Fruit fly (Drosophila melanogaster) whole organism, embryonic: ENCODE measurements around the gene IKKbeta.
A peak's percentile ranks its signal among the peaks of the same experiment; 100 is the strongest.

Source experiments
- Atf-2 ChIP-seq: fragments of 200-800 bp; sonication (Bioruptor generic); optimal IDR thresholded peaks from 2 replicates; lab custom pipeline; 2016; ENCODE audit warnings: missing biosample characterization, missing genetic modification characterization
- B-H1 ChIP-seq: fragments of 200-800 bp; sonication (Bioruptor generic); IDR thresholded peaks from 3 replicates; pipeline ENCODE4 v1.3.6; 2022; ENCODE audit warnings: missing biosample characterization, missing genetic modification characterization
- CG10209 ChIP-seq: fragments of 200-800 bp; sonication (Bioruptor generic); optimal IDR thresholded peaks from 3 replicates; lab custom pipeline; 2017; ENCODE audit warnings: missing biosample characterization, mild to moderate bottlenecking, missing genetic modification characterization, missing genetic modification reagents
- CG11093 ChIP-seq: fragments of 200-800 bp; sonication (Bioruptor generic); IDR thresholded peaks from 3 replicates; pipeline ENCODE4 v1.3.6; 2022; ENCODE audit warnings: missing biosample characterization, missing genetic modification characterization
- CG15011 ChIP-seq: fragments of 200-800 bp; sonication (Bioruptor generic); optimal IDR thresholded peaks from 3 replicates; lab custom pipeline; 2018; ENCODE audit warnings: missing biosample characterization, mild to moderate bottlenecking, missing genetic modification characterization
- CG1603 ChIP-seq: fragments of 200-800 bp; sonication (Bioruptor generic); optimal IDR thresholded peaks from 2 replicates; lab custom pipeline; 2019; ENCODE audit warnings: missing biosample characterization, mild to moderate bottlenecking, missing genetic modification characterization, moderate library complexity
- CG16863 ChIP-seq: fragments of 200-800 bp; sonication (Bioruptor generic); optimal IDR thresholded peaks from 3 replicates; lab custom pipeline; 2016; ENCODE audit warnings: missing biosample characterization, missing genetic modification characterization
- CG18262 ChIP-seq: fragments of 200-800 bp; optimal IDR thresholded peaks from 3 replicates; lab custom pipeline; 2019; ENCODE audit warnings: missing biosample characterization, mild to moderate bottlenecking, missing genetic modification characterization, moderate library complexity
- CG31224 ChIP-seq: fragments of 200-800 bp; sonication (Bioruptor generic); IDR thresholded peaks from 2 replicates; pipeline ENCODE4 v1.3.6; 2022; ENCODE audit warnings: missing biosample characterization, missing genetic modification characterization
- CG31441 ChIP-seq: fragments of 200-800 bp; sonication (Bioruptor generic); IDR thresholded peaks from 2 replicates; pipeline ENCODE4 v1.3.6; 2022; ENCODE audit warnings: missing biosample characterization, missing genetic modification characterization
- CG34376 ChIP-seq: fragments of 200-800 bp; sonication (Bioruptor generic); optimal IDR thresholded peaks from 2 replicates; lab custom pipeline; 2018; ENCODE audit warnings: missing biosample characterization, mild to moderate bottlenecking, missing genetic modification characterization
- CG4360 ChIP-seq: fragments of 200-800 bp; sonication (Bioruptor generic); IDR thresholded peaks from 2 replicates; pipeline ENCODE4 v1.3.6; 2022; ENCODE audit warnings: missing biosample characterization, missing genetic modification characterization
- CG6683 ChIP-seq: fragments of 200-800 bp; sonication (Bioruptor generic); optimal IDR thresholded peaks from 2 replicates; lab custom pipeline; 2017; ENCODE audit warnings: missing biosample characterization, mild to moderate bottlenecking, missing genetic modification characterization, missing genetic modification reagents
- CG6813 ChIP-seq: fragments of 200-800 bp; sonication (Bioruptor generic); optimal IDR thresholded peaks from 2 replicates; lab custom pipeline; 2017; ENCODE audit warnings: missing biosample characterization, missing genetic modification characterization, mild to moderate bottlenecking, moderate library complexity, missing genetic modification reagents
- CG8388 ChIP-seq: fragments of 200-800 bp; sonication (Bioruptor generic); optimal IDR thresholded peaks from 2 replicates; lab custom pipeline; 2019; ENCODE audit warnings: missing biosample characterization, mild to moderate bottlenecking, missing genetic modification characterization, moderate library complexity
- CHES-1-like ChIP-seq: fragments of 200-800 bp; sonication (Bioruptor generic); optimal IDR thresholded peaks from 2 replicates; lab custom pipeline; 2016; ENCODE audit warnings: missing biosample characterization, missing genetic modification characterization
- Deaf1 ChIP-seq: fragments of 200-800 bp; optimal IDR thresholded peaks from 3 replicates; lab custom pipeline; 2019; ENCODE audit warnings: missing biosample characterization, mild to moderate bottlenecking, missing genetic modification characterization, moderate library complexity
- Fer1 ChIP-seq: fragments of 200-800 bp; sonication (Bioruptor generic); optimal IDR thresholded peaks from 2 replicates; lab custom pipeline; 2017; ENCODE audit warnings: missing biosample characterization, mild to moderate bottlenecking, missing genetic modification characterization
- GATAe ChIP-seq: fragments of 200-800 bp; sonication (Bioruptor generic); conservative IDR thresholded peaks from 2 replicates; pipeline ENCODE4 v1.3.6; 2022; ENCODE audit warnings: missing biosample characterization, missing genetic modification characterization
- Gug ChIP-seq: fragments of 200-800 bp; sonication (Bioruptor generic); IDR thresholded peaks from 4 replicates; pipeline ENCODE4 v1.3.6; 2022; ENCODE audit warnings: missing biosample characterization, missing genetic modification characterization
- H2.0 ChIP-seq: fragments of 200-800 bp; sonication (Bioruptor generic); IDR thresholded peaks from 2 replicates; pipeline ENCODE4 v1.3.6; 2022; ENCODE audit warnings: missing biosample characterization, missing genetic modification characterization
- Hr78 ChIP-seq, 2 experiments: fragments of 200-800 bp in 1 of 2; fragments of >200 bp in 1 of 2; sonication (Bioruptor generic) in 1 of 2; optimal IDR thresholded peaks; 2 replicates each; lab custom pipeline; 2017 to 2019; ENCODE audit warnings: missing biosample characterization in 2 of 2, missing genetic modification characterization in 2 of 2, mild to moderate bottlenecking in 1 of 2, moderate library complexity in 1 of 2
- Med ChIP-seq: fragments of 200-800 bp; sonication (Bioruptor generic); peaks from one replicate; lab custom pipeline; 2016; ENCODE audit warnings: missing biosample characterization, missing genetic modification characterization, mild to moderate bottlenecking, inconsistent platforms, moderate library complexity
- NC2β ChIP-seq: fragments of 200-800 bp; sonication (Bioruptor generic); optimal IDR thresholded peaks from 2 replicates; lab custom pipeline; 2016; ENCODE audit warnings: missing biosample characterization, missing genetic modification characterization
- Rfx ChIP-seq: fragments of 200-800 bp; sonication (Bioruptor generic); IDR thresholded peaks from 2 replicates; pipeline ENCODE4 v1.3.6; 2022; ENCODE audit warnings: missing biosample characterization, missing genetic modification characterization
- Sin3A ChIP-seq: fragments of >200 bp; optimal IDR thresholded peaks from 2 replicates; lab custom pipeline; 2018
- Trl ChIP-seq, 3 experiments: fragments of >200 bp in 2 of 3; fragments of 200-800 bp in 1 of 3; sonication (Bioruptor generic) in 1 of 3; optimal IDR thresholded peaks; 2 replicates in 1 of 3; 3 replicates in 2 of 3; lab custom pipeline; 2016 to 2017; ENCODE audit warnings: missing biosample characterization in 1 of 3, missing genetic modification characterization in 1 of 3
- Xrp1 ChIP-seq: fragments of 200-800 bp; sonication (Bioruptor generic); IDR thresholded peaks from 2 replicates; pipeline ENCODE4 v1.3.6; 2022; ENCODE audit warnings: missing biosample characterization, missing genetic modification characterization
- ash1 ChIP-seq: fragments of 200-800 bp; sonication (Bioruptor generic); optimal IDR thresholded peaks from 2 replicates; lab custom pipeline; 2018; ENCODE audit warnings: missing biosample characterization, mild to moderate bottlenecking, missing genetic modification characterization
- bigmax ChIP-seq: fragments of 200-800 bp; sonication (Bioruptor generic); optimal IDR thresholded peaks from 2 replicates; lab custom pipeline; 2018; ENCODE audit warnings: missing biosample characterization, mild to moderate bottlenecking, missing genetic modification characterization
- caup ChIP-seq: fragments of 200-800 bp; sonication (Bioruptor generic); optimal IDR thresholded peaks from 3 replicates; lab custom pipeline; 2017; ENCODE audit warnings: missing biosample characterization, mild to moderate bottlenecking, missing genetic modification characterization, moderate library complexity; ENCODE audit not compliant: severe bottlenecking
- ci ChIP-seq: fragments of 200-800 bp; sonication (Bioruptor generic); IDR thresholded peaks from 3 replicates; pipeline ENCODE4 v1.3.6; 2022; ENCODE audit warnings: missing biosample characterization, missing genetic modification characterization
- crol ChIP-seq: fragments of 200-800 bp; sonication (Bioruptor generic); IDR thresholded peaks from 2 replicates; pipeline ENCODE4 v1.3.6; 2022; ENCODE audit warnings: missing biosample characterization, missing genetic modification characterization
- fd102C ChIP-seq: fragments of 200-800 bp; sonication (Bioruptor generic); optimal IDR thresholded peaks from 2 replicates; lab custom pipeline; 2018; ENCODE audit warnings: missing biosample characterization, mild to moderate bottlenecking, missing genetic modification characterization, moderate library complexity
- gce ChIP-seq: fragments of 200-800 bp; sonication (Bioruptor generic); IDR thresholded peaks from 3 replicates; pipeline ENCODE4 v1.3.6; 2022; ENCODE audit warnings: missing biosample characterization, missing genetic modification characterization
- hkb ChIP-seq, 2 experiments: fragments of 200-800 bp in 1 of 2; fragments of >200 bp in 1 of 2; sonication (Bioruptor generic) in 1 of 2; IDR thresholded peaks in 1 of 2; optimal IDR thresholded peaks in 1 of 2; 2 replicates each; pipeline versions ENCODE4 v1.3.6 to Lab custom; 2017 to 2022; ENCODE audit warnings: missing biosample characterization in 1 of 2, missing genetic modification characterization in 1 of 2
- ken ChIP-seq: fragments of 200-800 bp; sonication (Bioruptor generic); IDR thresholded peaks from 3 replicates; pipeline ENCODE4 v1.3.6; 2022; ENCODE audit warnings: missing biosample characterization, missing genetic modification characterization
- kni ChIP-seq: fragments of 200-800 bp; sonication (Bioruptor generic); optimal IDR thresholded peaks from 3 replicates; lab custom pipeline; 2017; ENCODE audit warnings: mild to moderate bottlenecking, missing biosample characterization, missing genetic modification reagents, missing genetic modification characterization
- maf-S ChIP-seq: fragments of 200-800 bp; sonication (Bioruptor generic); optimal IDR thresholded peaks from 2 replicates; lab custom pipeline; 2016; ENCODE audit warnings: missing biosample characterization, missing genetic modification characterization
- nerfin-1 ChIP-seq: fragments of 200-800 bp; sonication (Bioruptor generic); optimal IDR thresholded peaks from 3 replicates; lab custom pipeline; 2019; ENCODE audit warnings: missing biosample characterization, mild to moderate bottlenecking, missing genetic modification characterization, moderate library complexity
- org-1 ChIP-seq: fragments of 200-800 bp; sonication (Bioruptor generic); optimal IDR thresholded peaks from 2 replicates; lab custom pipeline; 2017; ENCODE audit warnings: missing biosample characterization, missing genetic modification characterization
- pho ChIP-seq: fragments of 200-800 bp; sonication (Bioruptor generic); optimal IDR thresholded peaks from 2 replicates; lab custom pipeline; 2016; ENCODE audit warnings: missing biosample characterization, missing genetic modification characterization
- slbo ChIP-seq: fragments of 200-800 bp; sonication (Bioruptor generic); IDR thresholded peaks from 2 replicates; pipeline ENCODE4 v1.3.6; 2022; ENCODE audit warnings: missing biosample characterization, missing genetic modification characterization
- sqz ChIP-seq: fragments of 200-800 bp; sonication (Bioruptor generic); optimal IDR thresholded peaks from 3 replicates; lab custom pipeline; 2018; ENCODE audit warnings: missing biosample characterization, mild to moderate bottlenecking, missing genetic modification characterization
- stc ChIP-seq: fragments of 200-800 bp; sonication (Bioruptor generic); IDR thresholded peaks from 2 replicates; pipeline ENCODE4 v1.3.6; 2022; ENCODE audit warnings: missing biosample characterization, missing genetic modification characterization
- sug ChIP-seq: fragments of 200-800 bp; optimal IDR thresholded peaks from 2 replicates; lab custom pipeline; 2019; ENCODE audit warnings: missing biosample characterization, mild to moderate bottlenecking, missing genetic modification characterization, moderate library complexity
- tll ChIP-seq, 2 experiments: fragments of 200-800 bp in 1 of 2; fragments of >200 bp in 1 of 2; sonication (Bioruptor generic) in 1 of 2; optimal IDR thresholded peaks; 2 replicates each; lab custom pipeline; 2017 to 2019; ENCODE audit warnings: missing biosample characterization in 2 of 2, missing genetic modification characterization in 2 of 2, mild to moderate bottlenecking in 1 of 2, moderate library complexity in 1 of 2

The IKKbeta gene

dm6 chr3R:16008300-16008699 is 40.9 kb downstream of the IKKbeta start (continued):
- no peak for TF ChIP-seq nerfin-1 (tag; lab: Kevin White, UChicago)
- no peak for TF ChIP-seq Trl (optimal IDR thresholded peaks at IDR 0.05; lab: Kevin White, UChicago)
- TF ChIP-seq Trl (GFP tag; optimal IDR thresholded peaks at IDR 0.05; lab: Kevin White, UChicago), result no peak
- TF ChIP-seq org-1, result no peak
- peak in 1 of 2 experiments; percentile 23 for TF ChIP-seq Hr78 (GFP tag; optimal IDR thresholded peaks at IDR 0.05; lab: Kevin White, UChicago)
- TF ChIP-seq CG11093 (GFP tag; lab: Robert Waterston, UW), result no peak
- TF ChIP-seq CG34376 (GFP tag; lab: Kevin White, UChicago), result peak; percentile 58
- TF ChIP-seq slbo (GFP tag; lab: Robert Waterston, UW), result no peak
- peak; percentile 21 for TF ChIP-seq Med (GFP tag; lab: Kevin White, UChicago)
- no peak for TF ChIP-seq ash1 (GFP tag; lab: Kevin White, UChicago)
- no peak for TF ChIP-seq gce (GFP tag; lab: Robert Waterston, UW)
- TF ChIP-seq Gug (GFP tag; lab: Robert Waterston, UW), result no peak

- TF ChIP-seq tll (GFP tag; optimal IDR thresholded peaks at IDR 0.05; lab: Kevin White, UChicago) (peak in 1 of 2 experiments; percentile 80), NC2β (no peak), Xrp1 (GFP tag; lab: Robert Waterston, UW) (0 out of 2 replicates have a peak, but pooled peaks have one; percentile 9), CG31441 (GFP tag; lab: Robert Waterston, UW) (no peak), CG15011 (GFP tag; lab: Kevin White, UChicago) (no peak), hkb (optimal IDR thresholded peaks at IDR 0.05; lab: Kevin White, UChicago) (no peak), hkb (GFP tag; IDR thresholded peaks at IDR 0.05; lab: Robert Waterston, UW) (0 out of 2 replicates have a peak, but pooled peaks have one; percentile 15), caup (GFP tag; lab: Kevin White, UChicago) (no peak), ci (GFP tag; lab: Robert Waterston, UW) (peak; percentile 41; the same call in 1 of the 3 replicates), CG16863 (no peak), sug (peak; percentile 35), Med (GFP tag; lab: Kevin White, UChicago) (peak; percentile 73), CG6683 (no peak), CG18262 (tag; lab: Kevin White, UChicago) (no peak), sqz (GFP tag; lab: Kevin White, UChicago) (peak; percentile 46), Sin3A (no peak), pho (GFP tag; lab: Kevin White, UChicago) (no peak), stc (GFP tag; lab: Robert Waterston, UW) (no peak), CG4360 (GFP tag; lab: Robert Waterston, UW) (peak; percentile 20), kni (peak; percentile 47), CG6813 (peak; percentile 24), fd102C (no peak), Atf-2 (no peak), CG8388 (no peak), crol (peak; percentile 66), bigmax (no peak), CHES-1-like (GFP tag; lab: Kevin White, UChicago) (no peak), H2.0 (no peak), CG31224 (GFP tag; lab: Robert Waterston, UW) (no peak), CG1603 (no peak), GATAe (GFP tag; lab: Robert Waterston, UW) (peak; percentile 87), CG10209 (GFP tag; lab: Kevin White, UChicago) (no peak), nerfin-1 (tag; lab: Kevin White, UChicago) (no peak), Fer1 (no peak), Deaf1 (peak; percentile 35), Rfx (GFP tag; lab: Robert Waterston, UW) (no peak), ken (0 out of 3 replicates have a peak, but pooled peaks have one; percentile 5), B-H1 (GFP tag; lab: Robert Waterston, UW) (no peak), maf-S (no peak)
Observed at dm6 chr3R:16006806-16007556, 42.2 kb downstream of the IKKbeta start.
